Worm (Caenorhabditis elegans) whole organism, early embryonic: ENCODE data around the gene F46H6.5.

ENCODE experiments used
- ama-1 ChIP-seq: fragments of 150-350 bp; optimal IDR thresholded peaks from 2 replicates; lab custom pipeline; 2014
- ceh-36 ChIP-seq: sonication (generic microtip); optimal IDR thresholded peaks from 2 replicates; lab custom pipeline; 2016; ENCODE audit warnings: missing genetic modification characterization, inconsistent platforms, missing compliant biosample characterization
- flt-1 ChIP-seq: fragments of 200-800 bp; sonication (Bioruptor generic); IDR thresholded peaks from 2 replicates; pipeline ENCODE4 v1.3.6; 2022; ENCODE audit warnings: missing genetic modification characterization, missing compliant biosample characterization
- tbx-11 ChIP-seq: fragments of 200-800 bp; sonication (Bioruptor generic); IDR thresholded peaks from 2 replicates; pipeline ENCODE4 v1.3.6; 2022; ENCODE audit warnings: missing genetic modification characterization, missing compliant biosample characterization
- tra-4 ChIP-seq: sonication (generic microtip); optimal IDR thresholded peaks from 2 replicates; lab custom pipeline; 2017; ENCODE audit warnings: missing genetic modification characterization, missing compliant biosample characterization

ce11 chrX:4524844-4525243 is 32.8 kb upstream of the F46H6.5 start:
- TF ChIP-seq tbx-11 (GFP tag; lab: Robert Waterston, UW) (no peak), flt-1 (no peak), ceh-36 (tag; lab: Kevin White, UChicago) (no peak), tra-4 (tag; lab: Kevin White, UChicago) (no peak), ama-1 (lab: Kevin White, UChicago) (no peak)
